Fruit fly (Drosophila melanogaster): Measurements from ENCODE around the gene mRpL2.

The mRpL2 gene

DNA sequence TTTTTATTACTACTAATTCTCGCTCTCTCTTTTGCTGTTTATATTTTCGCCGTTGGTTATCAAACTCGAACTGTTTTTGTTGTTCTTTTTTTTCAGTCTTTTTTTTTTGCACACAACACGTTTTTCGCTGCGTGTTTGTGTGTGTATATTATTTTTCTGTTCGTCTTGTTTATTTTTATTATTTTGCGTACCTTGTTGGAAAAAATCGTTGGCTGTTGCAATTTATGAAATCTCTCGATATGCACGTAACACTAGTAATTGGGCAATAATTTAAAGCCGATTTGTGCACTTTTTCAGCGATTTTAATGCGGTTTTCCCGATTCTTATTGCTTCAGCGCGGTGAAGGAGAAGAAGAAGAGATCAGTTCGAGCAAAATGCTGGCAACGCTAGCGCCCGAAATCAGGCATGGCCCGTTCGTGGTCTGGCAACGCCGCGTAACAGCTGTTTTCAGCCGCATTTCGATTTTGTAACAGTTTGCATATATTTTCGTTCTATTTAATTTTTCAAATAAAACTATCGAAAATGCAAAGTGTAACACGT lies at the start of gene mRpL2, which contains the start of gene FoxK (continued):
- TF ChIP-seq ase (GFP tag; IDR thresholded peaks at IDR 0.05) (no peak), lab (GFP tag; optimal IDR thresholded peaks at IDR 0.05) (no peak), sr (GFP tag; IDR thresholded peaks at IDR 0.05) (no peak), dpn (GFP tag; optimal IDR thresholded peaks at IDR 0.05) (no peak), CG15479 (GFP tag; optimal IDR thresholded peaks at IDR 0.05) (no peak), Fer2 (tag; optimal IDR thresholded peaks at IDR 0.05) (no peak), sc (optimal IDR thresholded peaks at IDR 0.05) (no peak), sc (GFP tag; optimal IDR thresholded peaks at IDR 0.05) (no peak), lbe (GFP tag; optimal IDR thresholded peaks at IDR 0.05) (peak; percentile 74), crol (GFP tag; IDR thresholded peaks at IDR 0.05) (no peak; the same call in 1 of the 2 replicates), Gug (GFP tag; IDR thresholded peaks at IDR 0.05) (no peak), CG13424 (tag; optimal IDR thresholded peaks at IDR 0.05) (no peak), ac (GFP tag; optimal IDR thresholded peaks at IDR 0.05) (no peak), CG10274 (GFP tag; optimal IDR thresholded peaks at IDR 0.05) (no peak), ab (GFP tag; optimal IDR thresholded peaks at IDR 0.05) (no peak), Dip2 (GFP tag; IDR thresholded peaks at IDR 0.05) (no peak), wek (GFP tag; optimal IDR thresholded peaks at IDR 0.05) (no peak), HLH54F (GFP tag; optimal IDR thresholded peaks at IDR 0.05) (no peak), btn (GFP tag; optimal IDR thresholded peaks at IDR 0.05) (no peak), CG42726 (GFP tag; IDR thresholded peaks at IDR 0.05; ENCODE audit: partially characterized antibody) (0 out of 2 replicates have a peak, but pooled peaks have one; percentile 29), CG9817 (tag; optimal IDR thresholded peaks at IDR 0.05) (no peak), usp (GFP tag; optimal IDR thresholded peaks at IDR 0.05) (no peak), dmrt99B (tag; optimal IDR thresholded peaks at IDR 0.05) (no peak), CG5180 (GFP tag; optimal IDR thresholded peaks at IDR 0.05) (no peak), CG2202 (tag; optimal IDR thresholded peaks at IDR 0.05) (no peak), ap (GFP tag; IDR thresholded peaks at IDR 0.05) (no peak), MTF-1 (GFP tag; optimal IDR thresholded peaks at IDR 0.05; ENCODE audit: borderline replicate concordance) (peak; percentile 55), knrl (GFP tag; IDR thresholded peaks at IDR 0.05; ENCODE audit: partially characterized antibody) (0 out of 3 replicates have a peak, but pooled peaks have one; percentile 27), aop (GFP tag; IDR thresholded peaks at IDR 0.05) (no peak), CG9876 (GFP tag; optimal IDR thresholded peaks at IDR 0.05) (no peak), CG4424 (GFP tag; optimal IDR thresholded peaks at IDR 0.05) (no peak), Hr78 (GFP tag; optimal IDR thresholded peaks at IDR 0.05) (no peak), pros (GFP tag; optimal IDR thresholded peaks at IDR 0.05) (no peak), wdn (GFP tag; IDR thresholded peaks at IDR 0.05) (no peak), CG16813 (GFP tag; IDR thresholded peaks at IDR 0.05; ENCODE audit: partially characterized antibody) (no peak), CG14710 (tag; optimal IDR thresholded peaks at IDR 0.05) (peak; percentile 39), otp (GFP tag; IDR thresholded peaks at IDR 0.05) (no peak), CG15269 (tag; optimal IDR thresholded peaks at IDR 0.05) (no peak), CG10543 (GFP tag; optimal IDR thresholded peaks at IDR 0.05) (no peak), NK7.1 (GFP tag; optimal IDR thresholded peaks at IDR 0.05) (no peak), CG8944 (GFP tag; optimal IDR thresholded peaks at IDR 0.05) (no peak), ind (GFP tag; optimal IDR thresholded peaks at IDR 0.05) (no peak), CG6791 (GFP tag; IDR thresholded peaks at IDR 0.05; ENCODE audit: partially characterized antibody) (peak; percentile 54; the same call in 2 of the 3 replicates), ERR (GFP tag; optimal IDR thresholded peaks at IDR 0.05) (peak; percentile 4), CG8089 (GFP tag; optimal IDR thresholded peaks at IDR 0.05) (no peak), CG8290 (GFP tag; optimal IDR thresholded peaks at IDR 0.05) (no peak), CG8290 (tag; optimal IDR thresholded peaks at IDR 0.05) (peak in 1 of 2 experiments; percentile 60), CG30403 (GFP tag; optimal IDR thresholded peaks at IDR 0.05) (no peak), onecut (GFP tag; IDR thresholded peaks at IDR 0.05) (peak; percentile 25; the same call in 1 of the 2 replicates), CG18599 (GFP tag; optimal IDR thresholded peaks at IDR 0.05) (no peak)

Measured in whole organism, embryonic.